Worm (Caenorhabditis elegans): ENCODE data around the gene pst-2.

DNA sequence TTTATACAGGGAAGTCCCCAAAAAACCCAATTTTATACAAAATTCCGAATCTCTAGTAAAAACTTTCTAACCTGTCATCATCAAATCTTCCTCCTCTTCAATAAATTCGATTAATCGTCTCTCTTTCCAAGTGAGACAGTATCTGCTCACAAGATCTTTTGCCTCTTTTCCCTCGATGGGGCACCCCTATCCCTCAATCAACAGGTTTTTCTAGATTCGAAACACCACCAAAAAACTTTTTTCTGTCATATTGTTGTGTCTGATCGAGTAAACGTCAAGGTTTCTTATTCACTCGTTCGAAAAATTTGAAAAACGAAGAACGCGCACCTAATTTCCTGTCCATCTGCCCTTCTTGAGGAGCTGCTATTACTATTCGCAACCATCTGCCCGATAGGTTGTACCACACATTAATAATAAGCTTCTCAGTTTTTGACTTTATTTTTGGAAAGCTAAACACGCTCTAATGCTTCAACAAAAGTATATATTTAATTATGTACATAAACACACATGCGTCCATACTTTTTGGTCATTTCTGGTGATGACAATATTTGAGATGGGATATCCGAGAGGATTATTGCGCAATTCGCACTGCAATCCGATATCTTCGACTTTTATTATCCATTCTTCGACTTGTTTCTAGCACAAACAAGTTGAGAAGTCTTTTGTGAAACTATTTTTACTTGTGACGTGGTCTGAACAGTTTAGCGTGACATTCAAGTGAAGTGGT is 39.0 kb downstream of the pst-2 start:
- TF ChIP-seq dox-1 (GFP tag; IDR thresholded peaks at IDR 0.05) (no peak), hrde-1 (tag; optimal IDR thresholded peaks at IDR 0.05; ENCODE audit: borderline replicate concordance) (no peak), ama-1 (optimal IDR thresholded peaks at IDR 0.05) (no peak), ama-1 (GFP tag; optimal IDR thresholded peaks at IDR 0.05) (no peak)
